Worm (Caenorhabditis elegans): ENCODE measurements around the gene R02D5.8.
A peak's percentile ranks its signal among the peaks of the same experiment; 100 is the strongest.

DNA sequence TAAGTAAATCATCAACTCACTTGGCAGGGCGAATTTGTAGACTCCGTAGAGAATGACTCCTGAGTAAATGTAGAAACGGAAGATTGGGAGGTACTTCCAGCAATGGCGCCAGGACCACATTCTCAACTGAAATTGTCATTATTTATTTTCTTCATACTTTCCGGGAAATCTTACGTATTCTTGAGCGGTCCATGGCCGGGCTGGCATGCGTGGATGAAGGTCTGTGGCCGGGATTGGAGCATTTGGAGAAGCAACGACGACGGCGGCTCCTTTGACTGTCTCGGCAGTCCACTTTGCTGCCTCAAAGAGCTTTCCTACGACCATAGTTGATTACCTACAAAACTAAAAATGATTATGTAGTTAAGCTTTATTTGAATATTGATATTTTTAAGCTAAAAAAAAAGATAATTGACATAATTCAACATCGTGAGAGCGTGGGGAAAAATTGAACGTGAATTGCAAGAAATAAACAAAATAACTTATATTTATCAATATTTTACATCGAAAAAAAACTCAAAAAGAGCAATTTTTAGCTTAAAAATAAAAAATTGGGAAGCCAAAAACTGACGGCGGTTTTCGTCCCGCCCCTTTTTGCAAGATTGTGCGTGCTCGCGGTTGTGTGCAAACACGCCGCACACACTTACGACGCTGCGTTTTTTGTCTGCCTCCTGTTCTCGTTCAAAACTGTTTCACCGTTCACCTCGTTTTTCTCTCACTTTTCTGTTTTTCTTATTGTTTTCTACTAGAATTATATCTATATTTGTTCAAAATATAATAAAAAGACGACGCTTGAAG lies 4.8 kb upstream of the R02D5.8 start, which contains the start of gene ril-1:
- TF ChIP-seq lin-13 (tag; optimal IDR thresholded peaks at IDR 0.05), result no peak
- no peak for TF ChIP-seq ceh-39 (tag; optimal IDR thresholded peaks at IDR 0.05)
- TF ChIP-seq nhr-237 (tag; optimal IDR thresholded peaks at IDR 0.05), result no peak
- TF ChIP-seq nhr-76 (tag; optimal IDR thresholded peaks at IDR 0.05), result no peak
- peak; percentile 14 for TF ChIP-seq elt-1 (tag; optimal IDR thresholded peaks at IDR 0.05; ENCODE audit: borderline replicate concordance, insufficient read depth)
- TF ChIP-seq unc-62 (GFP tag; optimal IDR thresholded peaks at IDR 0.05), result no peak
- TF ChIP-seq lsy-2 (tag; optimal IDR thresholded peaks at IDR 0.05), result peak; percentile 58
- no peak for TF ChIP-seq unc-39 (tag; optimal IDR thresholded peaks at IDR 0.05)
- no peak for TF ChIP-seq snpc-4 (tag; optimal IDR thresholded peaks at IDR 0.05)

Measured in whole organism, mixed stage, embryonic.